Worm (Caenorhabditis elegans): ENCODE measurements around the gene ifd-2.

DNA sequence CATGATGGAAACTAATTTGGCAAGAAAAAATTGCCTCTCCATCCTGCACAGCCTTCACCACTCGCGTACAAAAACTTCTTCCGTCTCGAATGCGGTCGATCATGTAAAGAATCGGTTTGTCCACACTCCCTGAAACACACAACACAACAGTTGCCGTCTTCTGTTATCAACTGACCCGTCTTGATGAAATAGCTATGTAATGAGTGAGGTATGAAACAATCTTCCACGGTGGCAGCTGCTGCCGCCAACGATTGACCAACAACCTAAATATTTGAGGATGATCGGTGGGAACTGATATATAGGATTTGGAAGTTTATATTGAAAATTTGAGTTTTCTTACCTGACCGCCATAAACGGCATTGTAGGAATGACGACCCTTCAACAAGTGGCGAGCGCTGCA is 3.5 kb downstream of the ifd-2 start:
- TF ChIP-seq fos-1 (tag; optimal IDR thresholded peaks at IDR 0.05) (no peak), nhr-11 (tag; optimal IDR thresholded peaks at IDR 0.05) (no peak), lin-39 (tag; optimal IDR thresholded peaks at IDR 0.05) (no peak), elt-3 (tag; optimal IDR thresholded peaks at IDR 0.05) (no peak), F13H6.1 (tag; optimal IDR thresholded peaks at IDR 0.05) (peak; percentile 14), skn-1 (tag; optimal IDR thresholded peaks at IDR 0.05) (no peak), mdl-1 (tag; optimal IDR thresholded peaks at IDR 0.05) (no peak), peb-1 (tag; optimal IDR thresholded peaks at IDR 0.05) (no peak), lsy-2 (tag; optimal IDR thresholded peaks at IDR 0.05) (peak in 1 of 2 experiments; percentile 17), nhr-77 (tag; optimal IDR thresholded peaks at IDR 0.05) (no peak), ztf-1 (GFP tag; conservative IDR thresholded peaks at IDR 0.05) (no peak), unc-39 (tag; optimal IDR thresholded peaks at IDR 0.05) (no peak), ZK546.5 (tag; optimal IDR thresholded peaks at IDR 0.05) (no peak), ztf-4 (tag; optimal IDR thresholded peaks at IDR 0.05) (no peak)

Data from whole organism, L2 larva.